Worm (Caenorhabditis elegans) whole organism, L4 larva: Measurements from ENCODE around the gene Y110A2AL.9.
A peak's percentile ranks its signal among the peaks of the same experiment; 100 is the strongest.

Experiments used
- F44E2.7 ChIP-seq: fragments of 200-800 bp; sonication (Bioruptor generic); IDR thresholded peaks from 2 replicates; pipeline ENCODE4 v2.1.2; 2022; ENCODE audit warnings: missing genetic modification characterization, missing compliant biosample characterization
- R02D3.7 ChIP-seq: fragments of 150-350 bp; sonication (generic microtip); optimal IDR thresholded peaks from 3 replicates; lab custom pipeline; 2014; ENCODE audit warnings: missing biosample characterization, missing genetic modification characterization
- Y75B8A.6 ChIP-seq: fragments of 200-800 bp; sonication (Bioruptor generic); IDR thresholded peaks from 2 replicates; pipeline ENCODE4 v1.3.6; 2022; ENCODE audit warnings: missing genetic modification reagents, missing genetic modification characterization, missing compliant biosample characterization
- ZK337.2 ChIP-seq: fragments of 200-800 bp; sonication (Bioruptor generic); IDR thresholded peaks from 2 replicates; pipeline ENCODE4 v1.3.6; 2022; ENCODE audit warnings: missing genetic modification reagents, missing genetic modification characterization, missing compliant biosample characterization
- ZK546.5 ChIP-seq, 2 experiments: sonication (generic microtip); optimal IDR thresholded peaks; 2 replicates each; lab custom pipeline; 2017; ENCODE audit warnings: missing biosample characterization in 2 of 2, missing genetic modification characterization in 2 of 2
- aha-1 ChIP-seq: fragments of 150-350 bp; peaks from one replicate; lab custom pipeline; 2014; ENCODE audit warnings: missing biosample characterization, missing genetic modification characterization
- attf-4 ChIP-seq: sonication (generic microtip); optimal IDR thresholded peaks from 3 replicates; lab custom pipeline; 2017; ENCODE audit warnings: missing biosample characterization, missing genetic modification characterization
- ceh-32 ChIP-seq: sonication (generic microtip); optimal IDR thresholded peaks from 2 replicates; lab custom pipeline; 2016; ENCODE audit warnings: mild to moderate bottlenecking, missing genetic modification characterization, missing compliant biosample characterization; ENCODE audit not compliant: poor library complexity
- ceh-62 ChIP-seq: sonication (generic microtip); optimal IDR thresholded peaks from 2 replicates; lab custom pipeline; 2017; ENCODE audit warnings: missing biosample characterization, missing genetic modification characterization
- daf-12 ChIP-seq: fragments of 150-350 bp; optimal IDR thresholded peaks from 2 replicates; lab custom pipeline; 2014; ENCODE audit warnings: missing biosample characterization, missing genetic modification reagents, missing genetic modification characterization
- daf-16 ChIP-seq, 3 experiments: sonication (generic microtip); optimal IDR thresholded peaks; 2 replicates each; lab custom pipeline; 2016 to 2017; ENCODE audit warnings: missing genetic modification characterization in 3 of 3, missing genetic modification reagents in 3 of 3, mild to moderate bottlenecking in 2 of 3, missing compliant biosample characterization in 2 of 3, missing biosample characterization in 1 of 3, moderate library complexity in 1 of 3
- daf-8 ChIP-seq: fragments of 200-800 bp; sonication (Bioruptor generic); IDR thresholded peaks from 2 replicates; pipeline ENCODE4 v1.3.6; 2022; ENCODE audit warnings: missing genetic modification characterization, missing compliant biosample characterization
- dmd-6 ChIP-seq: fragments of 200-800 bp; sonication (Bioruptor generic); IDR thresholded peaks from 2 replicates; pipeline ENCODE4 v1.3.6; 2022; ENCODE audit warnings: missing genetic modification reagents, missing genetic modification characterization, missing compliant biosample characterization
- dmd-8 ChIP-seq: fragments of 200-800 bp; sonication (Bioruptor generic); IDR thresholded peaks from 2 replicates; pipeline ENCODE4 v1.3.6; 2022; ENCODE audit warnings: missing genetic modification characterization, missing compliant biosample characterization
- duxl-1 ChIP-seq: sonication (generic microtip); optimal IDR thresholded peaks from 2 replicates; lab custom pipeline; 2016; ENCODE audit warnings: mild to moderate bottlenecking, missing genetic modification characterization, moderate library complexity, missing compliant biosample characterization; ENCODE audit not compliant: poor library complexity
- fkh-10 ChIP-seq: fragments of 150-350 bp; optimal IDR thresholded peaks from 2 replicates; lab custom pipeline; 2014; ENCODE audit warnings: missing biosample characterization, missing genetic modification reagents, missing genetic modification characterization
- hif-1 ChIP-seq, 2 experiments: sonication (generic microtip); optimal IDR thresholded peaks; 2 replicates each; lab custom pipeline; 2016 to 2017; ENCODE audit warnings: missing compliant biosample characterization in 2 of 2, missing genetic modification characterization in 2 of 2, missing genetic modification reagents in 2 of 2, missing genotype in 2 of 2, mild to moderate bottlenecking in 1 of 2
- hlh-11 ChIP-seq: fragments of 200-800 bp; sonication (Bioruptor generic); optimal IDR thresholded peaks from 2 replicates; lab custom pipeline; 2018; ENCODE audit warnings: mild to moderate bottlenecking, missing genetic modification characterization, missing compliant biosample characterization
- hlh-30 ChIP-seq: sonication (generic microtip); optimal IDR thresholded peaks from 2 replicates; lab custom pipeline; 2017; ENCODE audit warnings: antibody characterized with exemption, mild to moderate bottlenecking, missing genetic modification characterization, missing compliant biosample characterization; ENCODE audit not compliant: insufficient read depth
- jun-1 ChIP-seq: fragments of 150-350 bp; optimal IDR thresholded peaks from 2 replicates; lab custom pipeline; 2014; ENCODE audit warnings: missing biosample characterization, missing genetic modification reagents, missing genetic modification characterization
- lir-3 ChIP-seq: sonication (generic microtip); optimal IDR thresholded peaks from 2 replicates; lab custom pipeline; 2016; ENCODE audit warnings: mild to moderate bottlenecking, missing genetic modification characterization, missing compliant biosample characterization
- mdt-29 ChIP-seq: fragments of 200-800 bp; sonication (Bioruptor generic); IDR thresholded peaks from 2 replicates; pipeline ENCODE4 v1.3.6; 2022; ENCODE audit warnings: missing genetic modification reagents, missing genetic modification characterization, missing compliant biosample characterization
- nhr-11 ChIP-seq: fragments of 150-350 bp; optimal IDR thresholded peaks from 2 replicates; lab custom pipeline; 2014; ENCODE audit warnings: missing biosample characterization, missing genetic modification characterization
- nhr-111 ChIP-seq: fragments of 200-800 bp; sonication (Bioruptor generic); optimal IDR thresholded peaks from 2 replicates; lab custom pipeline; 2018; ENCODE audit warnings: mild to moderate bottlenecking, missing genetic modification characterization, missing compliant biosample characterization
- php-3 ChIP-seq: fragments of 200-800 bp; sonication (Bioruptor generic); IDR thresholded peaks from 2 replicates; pipeline ENCODE4 v1.3.6; 2022; ENCODE audit warnings: missing genetic modification reagents, missing genetic modification characterization, missing compliant biosample characterization
- sdz-12 ChIP-seq: fragments of 200-800 bp; sonication (Bioruptor generic); optimal IDR thresholded peaks from 2 replicates; lab custom pipeline; 2018; ENCODE audit warnings: mild to moderate bottlenecking, missing genetic modification characterization, missing compliant biosample characterization
- set-16 ChIP-seq: fragments of 200-800 bp; sonication (Bioruptor generic); IDR thresholded peaks from 2 replicates; pipeline ENCODE4 v1.3.6; 2022; ENCODE audit warnings: missing genetic modification reagents, missing genetic modification characterization, missing compliant biosample characterization
- snpc-4 ChIP-seq: fragments of 150-350 bp; optimal IDR thresholded peaks from 2 replicates; lab custom pipeline; 2014; ENCODE audit warnings: missing biosample characterization, missing genetic modification characterization
- spr-1 ChIP-seq: sonication (generic microtip); optimal IDR thresholded peaks from 2 replicates; lab custom pipeline; 2016; ENCODE audit warnings: mild to moderate bottlenecking, missing genetic modification characterization, missing compliant biosample characterization
- spr-3 ChIP-seq: fragments of 200-800 bp; sonication (Bioruptor generic); optimal IDR thresholded peaks from 2 replicates; lab custom pipeline; 2018; ENCODE audit warnings: mild to moderate bottlenecking, missing genetic modification characterization, missing compliant biosample characterization
- tra-1 ChIP-seq: fragments of 200-800 bp; sonication (Bioruptor generic); IDR thresholded peaks from 2 replicates; pipeline ENCODE4 v1.3.6; 2022; ENCODE audit warnings: missing genetic modification reagents, missing genetic modification characterization, missing compliant biosample characterization
- unc-39 ChIP-seq: sonication (generic microtip); optimal IDR thresholded peaks from 2 replicates; lab custom pipeline; 2017; ENCODE audit warnings: missing biosample characterization, missing genetic modification characterization
- unc-62 ChIP-seq, 3 experiments: fragments of 150-350 bp in 1 of 3; sonication (generic microtip); optimal IDR thresholded peaks in 2 of 3; peaks in 1 of 3; 1 replicate in 1 of 3; 2 replicates in 2 of 3; lab custom pipeline; 2014 to 2017; ENCODE audit warnings: missing biosample characterization in 3 of 3, missing genetic modification characterization in 3 of 3, missing genetic modification reagents in 3 of 3, missing genotype in 1 of 3
- zag-1 ChIP-seq: fragments of 150-350 bp; optimal IDR thresholded peaks from 2 replicates; lab custom pipeline; 2014; ENCODE audit warnings: missing biosample characterization, missing genetic modification characterization
- zfp-3 ChIP-seq: fragments of 200-800 bp; sonication (Bioruptor generic); conservative IDR thresholded peaks from 2 replicates; pipeline ENCODE4 v1.3.6; 2022; ENCODE audit warnings: missing genetic modification reagents, missing genetic modification characterization, missing compliant biosample characterization
- zip-11 ChIP-seq: fragments of 200-800 bp; sonication (Bioruptor generic); IDR thresholded peaks from 2 replicates; pipeline ENCODE4 v1.3.6; 2022; ENCODE audit warnings: missing genetic modification characterization, missing compliant biosample characterization
- ztf-7 ChIP-seq: fragments of 150-350 bp; optimal IDR thresholded peaks from 2 replicates; lab custom pipeline; 2014; ENCODE audit warnings: missing biosample characterization, missing genetic modification characterization

Gene Y110A2AL.9

DNA sequence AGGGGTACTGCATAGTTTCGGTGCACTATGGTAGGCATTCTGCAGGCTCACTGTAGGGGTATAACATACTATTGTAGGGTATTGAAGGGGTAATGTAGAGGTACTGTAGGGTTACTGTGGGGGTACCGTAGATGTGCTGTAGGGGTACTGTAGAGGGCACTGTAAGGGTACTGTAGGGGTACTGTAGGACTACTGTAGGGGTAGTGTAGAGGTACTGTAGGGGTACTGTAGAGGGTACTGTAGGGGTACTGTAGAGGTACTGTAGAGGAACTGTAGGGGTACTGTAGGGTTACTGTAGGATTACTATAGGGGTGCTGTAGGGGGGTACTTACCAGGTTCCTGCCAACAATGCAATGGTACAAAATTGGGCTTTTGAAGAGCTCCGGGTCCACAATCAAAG lies 36.3 kb downstream of the Y110A2AL.9 start (continued):
- no peak for TF ChIP-seq ZK337.2 (GFP tag; lab: Robert Waterston, UW)
- TF ChIP-seq nhr-11 (tag; lab: Kevin White, UChicago): no peak
- TF ChIP-seq nhr-111 (GFP tag; lab: Kevin White, UChicago): no peak
- no peak for TF ChIP-seq unc-62 (GFP tag; optimal IDR thresholded peaks at IDR 0.05 in 1 of 2; lab: Kevin White, UChicago)
- no peak for TF ChIP-seq unc-62 (tag; optimal IDR thresholded peaks at IDR 0.05; lab: Kevin White, UChicago)
- no peak for TF ChIP-seq daf-16 (GFP tag; optimal IDR thresholded peaks at IDR 0.05; lab: Kevin White, UChicago)
- no peak for TF ChIP-seq daf-16 (tag; optimal IDR thresholded peaks at IDR 0.05; lab: Kevin White, UChicago)
- TF ChIP-seq spr-1 (tag; lab: Kevin White, UChicago): no peak
- no peak for TF ChIP-seq ceh-32 (tag; lab: Kevin White, UChicago)
- no peak for TF ChIP-seq ztf-7
- 0 out of 2 replicates have a peak, but pooled peaks have one; percentile 21 for TF ChIP-seq dmd-8 (GFP tag; lab: Robert Waterston, UW)
- no peak for TF ChIP-seq mdt-29 (GFP tag; lab: Robert Waterston, UW)
- no peak for TF ChIP-seq hif-1 (tag; optimal IDR thresholded peaks at IDR 0.05; lab: Kevin White, UChicago)
- no peak for TF ChIP-seq daf-8 (GFP tag; lab: Robert Waterston, UW)
- no peak for TF ChIP-seq ZK546.5 (tag; optimal IDR thresholded peaks at IDR 0.05; lab: Kevin White, UChicago)
- no peak for TF ChIP-seq lir-3 (tag; lab: Kevin White, UChicago)
- no peak for TF ChIP-seq attf-4 (tag; lab: Kevin White, UChicago)
- TF ChIP-seq zag-1: no peak
- TF ChIP-seq daf-12: no peak

ce11 chrII:2829482-2829881 lies 37.0 kb downstream of the Y110A2AL.9 start:
- no peak for TF ChIP-seq daf-16 (GFP tag; optimal IDR thresholded peaks at IDR 0.05; lab: Kevin White, UChicago)
- no peak for TF ChIP-seq daf-16 (tag; optimal IDR thresholded peaks at IDR 0.05; lab: Kevin White, UChicago)
- TF ChIP-seq php-3 (GFP tag; lab: Robert Waterston, UW): no peak
- TF ChIP-seq unc-62 (GFP tag; optimal IDR thresholded peaks at IDR 0.05 in 1 of 2; lab: Kevin White, UChicago): peak in 1 of 2 experiments; percentile 92
- TF ChIP-seq unc-62 (tag; optimal IDR thresholded peaks at IDR 0.05; lab: Kevin White, UChicago): no peak
- TF ChIP-seq hlh-30 (tag; lab: Kevin White, UChicago): no peak
- TF ChIP-seq F44E2.7: no peak
- TF ChIP-seq aha-1 (tag; lab: Kevin White, UChicago): peak; percentile 26
- TF ChIP-seq dmd-6 (GFP tag; lab: Robert Waterston, UW): no peak
- TF ChIP-seq spr-3: no peak

- TF ChIP-seq ceh-62 (tag; lab: Kevin White, UChicago) (no peak), set-16 (peak; percentile 72), zip-11 (GFP tag; lab: Robert Waterston, UW) (no peak), unc-39 (tag; lab: Kevin White, UChicago) (no peak), fkh-10 (GFP tag; lab: Kevin White, UChicago) (no peak), mdt-29 (GFP tag; lab: Robert Waterston, UW) (no peak), jun-1 (tag; lab: Kevin White, UChicago) (no peak), sdz-12 (GFP tag; lab: Kevin White, UChicago) (peak; percentile 45), unc-62 (GFP tag; optimal IDR thresholded peaks at IDR 0.05 in 1 of 2; lab: Kevin White, UChicago) (no peak), unc-62 (tag; optimal IDR thresholded peaks at IDR 0.05; lab: Kevin White, UChicago) (no peak), Y75B8A.6 (GFP tag; lab: Robert Waterston, UW) (no peak), hlh-11 (tag; lab: Kevin White, UChicago) (no peak), R02D3.7 (tag; lab: Kevin White, UChicago) (no peak), snpc-4 (tag; lab: Kevin White, UChicago) (no peak), tra-1 (no peak), duxl-1 (peak; percentile 21), aha-1 (tag; lab: Kevin White, UChicago) (no peak), zfp-3 (GFP tag; lab: Robert Waterston, UW) (no peak)
- TF ChIP-seq, all 104 proteins: peak for 3
Observed at ce11 chrII:2827859-2828403, 38.5 kb downstream of the Y110A2AL.9 start, which contains the start of gene K12H6.8. K12H6.8 (plus strand) TSS chrII:2827896.
